Worm (Caenorhabditis elegans) whole organism, mixed stage, embryonic: ENCODE results near the gene C46C2.3.

Experiments used
- ceh-39 ChIP-seq: fragments of 150-350 bp; optimal IDR thresholded peaks from 2 replicates; lab custom pipeline; 2014; ENCODE audit warnings: missing biosample characterization, missing genetic modification characterization
- lsy-2 ChIP-seq: fragments of 150-350 bp; optimal IDR thresholded peaks from 2 replicates; lab custom pipeline; 2014; ENCODE audit warnings: missing biosample characterization, missing genetic modification characterization
- nhr-12 ChIP-seq: fragments of 150-350 bp; optimal IDR thresholded peaks from 2 replicates; lab custom pipeline; 2014; ENCODE audit warnings: missing biosample characterization, missing genetic modification characterization
- nhr-237 ChIP-seq: fragments of 150-350 bp; optimal IDR thresholded peaks from 2 replicates; lab custom pipeline; 2014; ENCODE audit warnings: missing biosample characterization, missing genetic modification characterization
- nhr-28 ChIP-seq: fragments of 150-350 bp; optimal IDR thresholded peaks from 2 replicates; lab custom pipeline; 2014; ENCODE audit warnings: missing biosample characterization, missing genetic modification characterization
- nhr-76 ChIP-seq: sonication (generic microtip); optimal IDR thresholded peaks from 2 replicates; lab custom pipeline; 2017; ENCODE audit warnings: missing biosample characterization, missing genetic modification characterization
- unc-62 ChIP-seq: fragments of 150-350 bp; optimal IDR thresholded peaks from 2 replicates; lab custom pipeline; 2014; ENCODE audit warnings: missing biosample characterization, missing genetic modification reagents, missing genetic modification characterization

ce11 chrIV:9217426-9217825 lies 7.5 kb upstream of the C46C2.3 start, which contains the start of gene C46C2.2:
- TF ChIP-seq nhr-12 (tag; lab: Kevin White, UChicago) = no peak
- TF ChIP-seq nhr-237 (tag; lab: Kevin White, UChicago) = no peak
- TF ChIP-seq nhr-28 (tag; lab: Kevin White, UChicago) = no peak
- no peak for TF ChIP-seq lsy-2 (tag; lab: Kevin White, UChicago)
- no peak for TF ChIP-seq unc-62
- no peak for TF ChIP-seq nhr-76 (tag; lab: Kevin White, UChicago)
- TF ChIP-seq ceh-39 (tag; lab: Kevin White, UChicago) = no peak
